Fruit fly (Drosophila melanogaster): ENCODE measurements around the gene CG42507.

CG42507 gene

dm6 chr3L:14733417-14733816 is 24.3 kb downstream of the CG42507 start, which contains the start of gene CG13471:
TSS of gene CG13471 (minus strand) at chr3L:14733517.
- no peak for TF ChIP-seq Clk (GFP tag; optimal IDR thresholded peaks at IDR 0.05)
- TF ChIP-seq Mnt (GFP tag; optimal IDR thresholded peaks at IDR 0.05): no peak
- TF ChIP-seq cic (GFP tag; optimal IDR thresholded peaks at IDR 0.05): no peak
- TF ChIP-seq Crg-1 (GFP tag; optimal IDR thresholded peaks at IDR 0.05): no peak
- TF ChIP-seq bab1 (GFP tag; optimal IDR thresholded peaks at IDR 0.05): no peak
- no peak for TF ChIP-seq pad (GFP tag; optimal IDR thresholded peaks at IDR 0.05)
- no peak for TF ChIP-seq CG14711 (tag; optimal IDR thresholded peaks at IDR 0.05)
- no peak for TF ChIP-seq CG7045 (GFP tag; optimal IDR thresholded peaks at IDR 0.05)
- TF ChIP-seq kay (GFP tag; ENCODE audit: borderline replicate concordance): no peak
- TF ChIP-seq ovo (GFP tag; optimal IDR thresholded peaks at IDR 0.05): no peak
- TF ChIP-seq Hr96 (GFP tag; optimal IDR thresholded peaks at IDR 0.05): no peak
- no peak for TF ChIP-seq tj (GFP tag; optimal IDR thresholded peaks at IDR 0.05)
- TF ChIP-seq toe (GFP tag; optimal IDR thresholded peaks at IDR 0.05): no peak

DNA sequence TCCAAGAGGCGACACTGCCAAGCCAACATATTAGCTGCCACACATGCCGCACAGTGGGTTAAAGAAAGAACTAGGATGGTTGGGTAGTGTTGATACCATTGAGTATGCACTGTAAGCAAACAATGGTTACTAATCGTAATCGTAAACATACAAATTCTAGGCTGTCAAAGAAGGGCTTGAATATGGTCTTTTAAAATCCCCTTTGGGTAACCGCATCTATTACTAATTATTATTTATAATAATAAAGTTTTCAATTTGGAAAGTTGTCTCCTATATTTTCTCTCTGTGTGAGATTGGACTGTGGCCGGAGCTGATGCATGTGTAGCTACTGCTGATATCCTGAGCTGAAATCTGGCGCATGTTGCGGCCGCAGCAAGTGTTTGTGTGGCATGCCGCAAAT is 26.0 kb downstream of the CG42507 start:
- TF ChIP-seq CG14711 (tag; optimal IDR thresholded peaks at IDR 0.05) (no peak), toe (GFP tag; optimal IDR thresholded peaks at IDR 0.05) (no peak), CG1620 (GFP tag; optimal IDR thresholded peaks at IDR 0.05) (no peak), CG12768 (GFP tag; optimal IDR thresholded peaks at IDR 0.05) (no peak), Clk (GFP tag; optimal IDR thresholded peaks at IDR 0.05) (no peak), cnc (optimal IDR thresholded peaks at IDR 0.05) (no peak), ovo (GFP tag; optimal IDR thresholded peaks at IDR 0.05) (no peak), kay (GFP tag; ENCODE audit: borderline replicate concordance) (no peak), Crg-1 (GFP tag; optimal IDR thresholded peaks at IDR 0.05) (no peak), cic (GFP tag; optimal IDR thresholded peaks at IDR 0.05) (no peak), Hr96 (GFP tag; optimal IDR thresholded peaks at IDR 0.05) (no peak), Mnt (GFP tag; optimal IDR thresholded peaks at IDR 0.05) (no peak), bab1 (GFP tag; optimal IDR thresholded peaks at IDR 0.05) (no peak), CG5204 (GFP tag; optimal IDR thresholded peaks at IDR 0.05) (no peak), CG7045 (GFP tag; optimal IDR thresholded peaks at IDR 0.05) (no peak), CG7101 (tag; optimal IDR thresholded peaks at IDR 0.05) (no peak)

- no peak for TF ChIP-seq cic (GFP tag; optimal IDR thresholded peaks at IDR 0.05)
- no peak for TF ChIP-seq bab1 (GFP tag; optimal IDR thresholded peaks at IDR 0.05)
- TF ChIP-seq toe (GFP tag; optimal IDR thresholded peaks at IDR 0.05): no peak
- TF ChIP-seq pad (GFP tag; optimal IDR thresholded peaks at IDR 0.05): no peak
- no peak for TF ChIP-seq ovo (GFP tag; optimal IDR thresholded peaks at IDR 0.05)
- no peak for TF ChIP-seq CG7045 (GFP tag; optimal IDR thresholded peaks at IDR 0.05)
- TF ChIP-seq CG7101 (tag; optimal IDR thresholded peaks at IDR 0.05): no peak
- no peak for TF ChIP-seq CG12768 (GFP tag; optimal IDR thresholded peaks at IDR 0.05)
- TF ChIP-seq kay (GFP tag; ENCODE audit: borderline replicate concordance): no peak
- TF ChIP-seq CG33017 (tag; optimal IDR thresholded peaks at IDR 0.05): no peak
- no peak for TF ChIP-seq cnc (optimal IDR thresholded peaks at IDR 0.05)
- TF ChIP-seq CG11617 (GFP tag; optimal IDR thresholded peaks at IDR 0.05): no peak
- no peak for TF ChIP-seq Crg-1 (GFP tag; optimal IDR thresholded peaks at IDR 0.05)
These were observed 29.3 kb downstream of the CG42507 start, which contains the start of gene CG13473 for dm6 chr3L:14728460-14728859. TSS of gene CG13473 (plus strand) at chr3L:14728760.

- TF ChIP-seq CG7045 (GFP tag; optimal IDR thresholded peaks at IDR 0.05): peak; percentile 18
- peak; percentile 56 for TF ChIP-seq cic (GFP tag; optimal IDR thresholded peaks at IDR 0.05)
- TF ChIP-seq CG7101 (tag; optimal IDR thresholded peaks at IDR 0.05): no peak
- TF ChIP-seq toe (GFP tag; optimal IDR thresholded peaks at IDR 0.05): no peak
- TF ChIP-seq kay (GFP tag; ENCODE audit: borderline replicate concordance): peak; percentile 84
- TF ChIP-seq CG1620 (GFP tag; optimal IDR thresholded peaks at IDR 0.05): no peak
- no peak for TF ChIP-seq CG12768 (GFP tag; optimal IDR thresholded peaks at IDR 0.05)
- peak; percentile 35 for TF ChIP-seq CG33017 (tag; optimal IDR thresholded peaks at IDR 0.05)
- TF ChIP-seq CG14711 (tag; optimal IDR thresholded peaks at IDR 0.05): no peak
These were observed 45.0 kb downstream of the CG42507 start for dm6 chr3L:14712799-14713198.

DNA sequence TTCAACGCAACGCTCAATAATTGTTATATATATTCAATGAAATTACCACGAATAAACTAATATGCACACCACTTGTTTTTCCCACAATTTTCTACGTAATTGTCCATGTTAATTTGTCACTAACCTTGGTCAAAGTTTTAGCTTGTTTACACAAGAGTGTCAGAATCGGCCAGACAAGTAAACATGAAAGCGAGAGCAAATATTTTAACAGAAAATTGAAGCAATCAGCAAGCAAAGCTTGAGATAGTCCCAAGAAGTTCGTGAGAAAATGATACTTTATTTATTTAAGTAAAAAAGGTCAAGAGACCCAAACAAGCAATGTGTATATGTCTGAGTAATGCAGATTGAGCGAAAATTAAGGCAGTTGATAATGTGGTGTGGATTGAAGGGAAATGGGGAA is 49.7 kb downstream of the CG42507 start:
- TF ChIP-seq CG12768 (GFP tag; optimal IDR thresholded peaks at IDR 0.05) (no peak), kay (GFP tag; ENCODE audit: borderline replicate concordance) (peak; percentile 75), CG11617 (GFP tag; optimal IDR thresholded peaks at IDR 0.05) (no peak), CG7101 (tag; optimal IDR thresholded peaks at IDR 0.05) (peak; percentile 50), Crg-1 (GFP tag; optimal IDR thresholded peaks at IDR 0.05) (peak; percentile 57), pad (GFP tag; optimal IDR thresholded peaks at IDR 0.05) (peak; percentile 10), Mnt (GFP tag; optimal IDR thresholded peaks at IDR 0.05) (no peak), toe (GFP tag; optimal IDR thresholded peaks at IDR 0.05) (peak; percentile 2), bab1 (GFP tag; optimal IDR thresholded peaks at IDR 0.05) (no peak), CG1620 (GFP tag; optimal IDR thresholded peaks at IDR 0.05) (peak; percentile 53), CG7045 (GFP tag; optimal IDR thresholded peaks at IDR 0.05) (peak; percentile 47), cic (GFP tag; optimal IDR thresholded peaks at IDR 0.05) (no peak), cnc (optimal IDR thresholded peaks at IDR 0.05) (no peak), ovo (GFP tag; optimal IDR thresholded peaks at IDR 0.05) (peak; percentile 54), CG14711 (tag; optimal IDR thresholded peaks at IDR 0.05) (peak; percentile 40), Clk (GFP tag; optimal IDR thresholded peaks at IDR 0.05) (no peak), tj (GFP tag; optimal IDR thresholded peaks at IDR 0.05) (no peak), CG33017 (tag; optimal IDR thresholded peaks at IDR 0.05) (peak; percentile 44), Hr96 (GFP tag; optimal IDR thresholded peaks at IDR 0.05) (peak; percentile 29), CG5204 (GFP tag; optimal IDR thresholded peaks at IDR 0.05) (no peak)

- no peak for TF ChIP-seq kay (GFP tag; ENCODE audit: borderline replicate concordance)
- TF ChIP-seq Mnt (GFP tag; optimal IDR thresholded peaks at IDR 0.05): peak; percentile 98
- TF ChIP-seq CG12768 (GFP tag; optimal IDR thresholded peaks at IDR 0.05): peak; percentile 19
- TF ChIP-seq cic (GFP tag; optimal IDR thresholded peaks at IDR 0.05): peak; percentile 63
- TF ChIP-seq Clk (GFP tag; optimal IDR thresholded peaks at IDR 0.05): no peak
- no peak for TF ChIP-seq Hr96 (GFP tag; optimal IDR thresholded peaks at IDR 0.05)
- peak; percentile 86 for TF ChIP-seq tj (GFP tag; optimal IDR thresholded peaks at IDR 0.05)
- TF ChIP-seq bab1 (GFP tag; optimal IDR thresholded peaks at IDR 0.05): peak; percentile 35
- TF ChIP-seq CG33017 (tag; optimal IDR thresholded peaks at IDR 0.05): peak; percentile 55
These were observed 51.3 kb downstream of the CG42507 start for dm6 chr3L:14706461-14706880.

Data from whole organism, adult.